Worm (Caenorhabditis elegans) whole organism, L1 larva: Measurements from ENCODE around the gene nhr-152.

ENCODE experiments used
- F16B12.6 ChIP-seq: fragments of 150-350 bp; optimal IDR thresholded peaks from 2 replicates; lab custom pipeline; 2014; ENCODE audit warnings: missing biosample characterization, missing genetic modification characterization
- Y116A8C.19 ChIP-seq: sonication (generic microtip); optimal IDR thresholded peaks from 2 replicates; lab custom pipeline; 2016; ENCODE audit warnings: missing compliant biosample characterization, missing genetic modification characterization, borderline replicate concordance
- alr-1 ChIP-seq: fragments of 200-800 bp; sonication (Bioruptor generic); optimal IDR thresholded peaks from 2 replicates; lab custom pipeline; 2018; ENCODE audit warnings: borderline replicate concordance, mild to moderate bottlenecking, missing genetic modification characterization, missing compliant biosample characterization
- ceh-63 ChIP-seq: fragments of 200-800 bp; sonication (Bioruptor generic); optimal IDR thresholded peaks from 2 replicates; lab custom pipeline; 2018; ENCODE audit warnings: mild to moderate bottlenecking, missing genetic modification characterization, missing compliant biosample characterization
- ceh-8 ChIP-seq: fragments of 200-800 bp; sonication (Bioruptor generic); optimal IDR thresholded peaks from 2 replicates; lab custom pipeline; 2018; ENCODE audit warnings: mild to moderate bottlenecking, missing genetic modification characterization, moderate library complexity, missing compliant biosample characterization
- ceh-88 ChIP-seq: fragments of 200-800 bp; sonication (Bioruptor generic); IDR thresholded peaks from 2 replicates; pipeline ENCODE4 v1.3.6; 2022; ENCODE audit warnings: missing genetic modification characterization, missing compliant biosample characterization
- dpl-1 ChIP-seq, 3 experiments: fragments of 150-350 bp in 2 of 3; sonication (generic microtip) in 1 of 3; optimal IDR thresholded peaks; 2 replicates each; lab custom pipeline; 2014 to 2017; ENCODE audit warnings: missing biosample characterization in 3 of 3, missing genetic modification characterization in 3 of 3, missing genetic modification reagents in 3 of 3
- dsc-1 ChIP-seq: sonication (generic microtip); optimal IDR thresholded peaks from 2 replicates; lab custom pipeline; 2016; ENCODE audit warnings: mild to moderate bottlenecking, missing genetic modification characterization, missing compliant biosample characterization
- efl-1 ChIP-seq, 4 experiments: fragments of 150-350 bp; optimal IDR thresholded peaks in 3 of 4; peaks in 1 of 4; 1 replicate in 1 of 4; 2 replicates in 3 of 4; lab custom pipeline; 2014; ENCODE audit warnings: missing biosample characterization in 2 of 4, missing genetic modification characterization in 2 of 4, missing genetic modification reagents in 2 of 4
- efl-3 ChIP-seq: fragments of 200-800 bp; sonication (Bioruptor generic); optimal IDR thresholded peaks from 2 replicates; lab custom pipeline; 2018; ENCODE audit warnings: mild to moderate bottlenecking, missing genetic modification characterization, missing compliant biosample characterization
- egl-13 ChIP-seq: sonication (generic microtip); optimal IDR thresholded peaks from 2 replicates; lab custom pipeline; 2016; ENCODE audit warnings: missing genotype, missing genetic modification reagents, missing genetic modification characterization, missing compliant biosample characterization
- egl-27 ChIP-seq, 2 experiments: fragments of 150-350 bp in 1 of 2; sonication (generic microtip); optimal IDR thresholded peaks; 3 replicates each; lab custom pipeline; 2017 to 2018; ENCODE audit warnings: missing biosample characterization in 2 of 2, missing genetic modification characterization in 2 of 2, missing genetic modification reagents in 2 of 2
- elt-3 ChIP-seq, 6 experiments: fragments of 150-350 bp in 1 of 6; sonication (generic microtip); optimal IDR thresholded peaks; 2 replicates each; lab custom pipeline; 2017 to 2018; ENCODE audit warnings: missing biosample characterization in 6 of 6, missing genetic modification characterization in 6 of 6, inconsistent platforms in 1 of 6
- ets-5 ChIP-seq: fragments of 200-800 bp; sonication (Bioruptor generic); IDR thresholded peaks from 2 replicates; pipeline ENCODE4 v1.3.6; 2022; ENCODE audit warnings: missing genetic modification characterization, missing compliant biosample characterization
- fkh-10 ChIP-seq: sonication (generic microtip); optimal IDR thresholded peaks from 2 replicates; lab custom pipeline; 2017; ENCODE audit warnings: missing biosample characterization, missing genetic modification reagents, missing genetic modification characterization
- fkh-8 ChIP-seq: sonication (generic microtip); optimal IDR thresholded peaks from 2 replicates; lab custom pipeline; 2016; ENCODE audit warnings: mild to moderate bottlenecking, missing genetic modification characterization, missing compliant biosample characterization
- fos-1 ChIP-seq: fragments of 150-350 bp; optimal IDR thresholded peaks from 2 replicates; lab custom pipeline; 2014; ENCODE audit warnings: missing biosample characterization, missing genetic modification characterization
- grh-1 ChIP-seq: fragments of 200-800 bp; sonication (Bioruptor generic); IDR thresholded peaks from 2 replicates; pipeline ENCODE4 v1.3.6; 2022; ENCODE audit warnings: missing genetic modification reagents, missing genetic modification characterization, missing compliant biosample characterization
- hlh-4 ChIP-seq: sonication (generic microtip); optimal IDR thresholded peaks from 2 replicates; lab custom pipeline; 2016; ENCODE audit warnings: mild to moderate bottlenecking, missing genetic modification characterization, missing compliant biosample characterization
- hpl-2 ChIP-seq: fragments of 150-350 bp; optimal IDR thresholded peaks from 2 replicates; lab custom pipeline; 2014; ENCODE audit warnings: missing biosample characterization, missing genetic modification reagents, missing genetic modification characterization
- isw-1 ChIP-seq: fragments of 200-800 bp; sonication (Bioruptor generic); IDR thresholded peaks from 2 replicates; pipeline ENCODE4 v1.3.6; 2022; ENCODE audit warnings: missing genetic modification characterization, missing compliant biosample characterization
- jun-1 ChIP-seq: fragments of 150-350 bp; optimal IDR thresholded peaks from 2 replicates; lab custom pipeline; 2014; ENCODE audit warnings: missing biosample characterization, missing genetic modification reagents, missing genetic modification characterization
- lin-14 ChIP-seq: fragments of 200-800 bp; sonication (Bioruptor generic); optimal IDR thresholded peaks from 2 replicates; lab custom pipeline; 2018; ENCODE audit warnings: mild to moderate bottlenecking, missing genetic modification characterization, moderate library complexity, missing compliant biosample characterization
- lin-35 ChIP-seq, 2 experiments: fragments of 150-350 bp; optimal IDR thresholded peaks; 2 replicates each; lab custom pipeline; 2014; ENCODE audit warnings: missing biosample characterization in 2 of 2, missing genetic modification characterization in 2 of 2, missing genetic modification reagents in 2 of 2
- lir-3 ChIP-seq: sonication (generic microtip); optimal IDR thresholded peaks from 2 replicates; lab custom pipeline; 2016; ENCODE audit warnings: mild to moderate bottlenecking, missing genetic modification characterization, moderate library complexity, missing compliant biosample characterization; ENCODE audit not compliant: poor library complexity
- mdl-1 ChIP-seq, 2 experiments: fragments of 150-350 bp; optimal IDR thresholded peaks; 2 replicates each; lab custom pipeline; 2014 to 2017; ENCODE audit warnings: missing biosample characterization in 2 of 2, missing genetic modification characterization in 2 of 2, inconsistent platforms in 1 of 2
- nhr-11 ChIP-seq: fragments of 150-350 bp; optimal IDR thresholded peaks from 2 replicates; lab custom pipeline; 2014; ENCODE audit warnings: missing biosample characterization, missing genetic modification characterization
- nhr-12 ChIP-seq: sonication (generic microtip); optimal IDR thresholded peaks from 2 replicates; lab custom pipeline; 2017; ENCODE audit warnings: missing biosample characterization, missing genetic modification characterization
- nhr-19 ChIP-seq: fragments of 200-800 bp; sonication (Bioruptor generic); conservative IDR thresholded peaks from 2 replicates; pipeline ENCODE4 v1.3.6; 2022; ENCODE audit warnings: missing genetic modification characterization, missing compliant biosample characterization
- nhr-237 ChIP-seq: fragments of 150-350 bp; optimal IDR thresholded peaks from 2 replicates; lab custom pipeline; 2014; ENCODE audit warnings: missing biosample characterization, missing genetic modification characterization
- nhr-47 ChIP-seq: sonication (generic microtip); optimal IDR thresholded peaks from 2 replicates; lab custom pipeline; 2016; ENCODE audit warnings: mild to moderate bottlenecking, missing genetic modification characterization, moderate library complexity, missing compliant biosample characterization
- nhr-71 ChIP-seq: sonication (generic microtip); optimal IDR thresholded peaks from 2 replicates; lab custom pipeline; 2016; ENCODE audit warnings: mild to moderate bottlenecking, missing genetic modification characterization, moderate library complexity, missing compliant biosample characterization
- nhr-76 ChIP-seq: sonication (generic microtip); optimal IDR thresholded peaks from 2 replicates; lab custom pipeline; 2017; ENCODE audit warnings: missing biosample characterization, missing genetic modification characterization
- nhr-84 ChIP-seq: sonication (generic microtip); optimal IDR thresholded peaks from 2 replicates; lab custom pipeline; 2017; ENCODE audit warnings: missing biosample characterization, missing genetic modification characterization
- nhr-90 ChIP-seq: sonication (generic microtip); optimal IDR thresholded peaks from 2 replicates; lab custom pipeline; 2016; ENCODE audit warnings: mild to moderate bottlenecking, missing genetic modification characterization, missing compliant biosample characterization; ENCODE audit not compliant: poor library complexity
- pag-3 ChIP-seq: sonication (generic microtip); optimal IDR thresholded peaks from 2 replicates; lab custom pipeline; 2017; ENCODE audit warnings: missing genetic modification characterization, mild to moderate bottlenecking, missing compliant biosample characterization, antibody characterized with exemption, borderline replicate concordance; ENCODE audit not compliant: insufficient read depth
- pqm-1 ChIP-seq: sonication (generic microtip); optimal IDR thresholded peaks from 3 replicates; lab custom pipeline; 2017; ENCODE audit warnings: missing biosample characterization, missing genetic modification characterization
- snpc-4 ChIP-seq: fragments of 150-350 bp; optimal IDR thresholded peaks from 2 replicates; lab custom pipeline; 2014; ENCODE audit warnings: missing biosample characterization, missing genetic modification characterization
- sox-4 ChIP-seq: sonication (generic microtip); optimal IDR thresholded peaks from 2 replicates; lab custom pipeline; 2016; ENCODE audit warnings: missing genetic modification characterization, missing compliant biosample characterization
- swsn-7 ChIP-seq: sonication (generic microtip); optimal IDR thresholded peaks from 2 replicates; lab custom pipeline; 2016; ENCODE audit warnings: missing genetic modification characterization, missing compliant biosample characterization
- tbx-2 ChIP-seq: sonication (generic microtip); optimal IDR thresholded peaks from 2 replicates; lab custom pipeline; 2016; ENCODE audit warnings: missing genetic modification characterization, missing compliant biosample characterization
- unc-62 ChIP-seq: fragments of 150-350 bp; optimal IDR thresholded peaks from 2 replicates; lab custom pipeline; 2014; ENCODE audit warnings: missing biosample characterization, missing genetic modification reagents, missing genetic modification characterization
- unc-86 ChIP-seq: sonication (generic microtip); optimal IDR thresholded peaks from 2 replicates; lab custom pipeline; 2016; ENCODE audit warnings: missing genetic modification characterization, missing compliant biosample characterization
- xbp-1 ChIP-seq: sonication (generic microtip); optimal IDR thresholded peaks from 2 replicates; lab custom pipeline; 2016; ENCODE audit warnings: missing genetic modification characterization, missing compliant biosample characterization

The nhr-152 gene

DNA sequence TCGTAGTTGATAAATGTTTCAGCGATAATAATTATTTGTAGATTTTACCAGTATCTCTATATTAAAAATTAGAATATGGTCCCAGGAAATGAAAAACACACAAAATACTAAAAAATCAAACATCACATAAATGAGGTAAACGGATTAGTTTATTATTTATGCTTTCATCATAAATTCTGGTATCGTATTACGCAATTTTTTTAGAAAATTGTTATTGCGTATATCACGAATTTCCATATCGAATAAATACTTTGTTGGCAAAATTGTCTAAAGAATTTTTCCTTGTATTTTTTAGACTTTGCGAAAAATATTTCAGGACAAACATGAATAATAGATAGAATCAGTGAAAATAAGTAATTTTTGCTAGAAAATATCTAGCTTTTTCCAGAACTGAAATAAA, 40.1 kb downstream of the nhr-152 start:
- no peak for TF ChIP-seq pag-3 (tag; lab: Kevin White, UChicago)
- no peak for TF ChIP-seq ets-5
- TF ChIP-seq fkh-8 (tag; lab: Kevin White, UChicago), result no peak
- no peak for TF ChIP-seq efl-1 (optimal IDR thresholded peaks at IDR 0.05; lab: Kevin White, UChicago)
- TF ChIP-seq efl-1 (GFP tag; optimal IDR thresholded peaks at IDR 0.05 in 1 of 2; lab: Kevin White, UChicago), result no peak
- TF ChIP-seq mdl-1 (tag; optimal IDR thresholded peaks at IDR 0.05; lab: Kevin White, UChicago), result no peak
- TF ChIP-seq alr-1 (tag; lab: Kevin White, UChicago), result no peak
- TF ChIP-seq ceh-88 (GFP tag; lab: Robert Waterston, UW), result no peak
- no peak for TF ChIP-seq xbp-1 (tag; lab: Kevin White, UChicago)
- no peak for TF ChIP-seq elt-3 (tag; optimal IDR thresholded peaks at IDR 0.05; lab: Kevin White, UChicago)
- TF ChIP-seq nhr-237 (tag; lab: Kevin White, UChicago), result no peak
- TF ChIP-seq Y116A8C.19 (tag; lab: Kevin White, UChicago), result no peak
- no peak for TF ChIP-seq lin-35 (GFP tag; optimal IDR thresholded peaks at IDR 0.05; lab: Kevin White, UChicago)
- no peak for TF ChIP-seq F16B12.6

DNA sequence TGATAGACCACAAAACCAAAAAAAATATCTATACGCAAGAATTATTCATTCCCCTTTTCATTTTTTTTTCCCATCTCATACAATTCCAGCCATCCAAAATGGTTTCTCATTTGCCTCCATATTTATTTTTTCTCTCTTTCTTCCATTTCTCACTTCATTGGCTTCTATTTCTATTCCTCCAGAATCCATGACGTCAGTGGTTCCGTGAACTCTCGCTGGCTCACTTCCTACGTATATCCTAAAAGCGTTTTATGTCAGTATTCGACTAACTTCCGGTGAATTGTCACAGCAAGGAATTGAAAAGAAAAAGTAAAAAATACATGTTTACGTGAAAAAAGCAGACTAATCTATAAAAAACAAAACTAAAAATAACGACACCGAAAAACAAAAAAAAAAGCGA, 40.8 kb downstream of the nhr-152 start:
- TF ChIP-seq sox-4 (tag; lab: Kevin White, UChicago) (no peak), unc-62 (GFP tag; lab: Kevin White, UChicago) (no peak), lir-3 (tag; lab: Kevin White, UChicago) (no peak), fkh-10 (GFP tag; lab: Kevin White, UChicago) (no peak), dsc-1 (tag; lab: Kevin White, UChicago) (peak; percentile 15), lin-14 (GFP tag; lab: Kevin White, UChicago) (peak; percentile 75), nhr-47 (tag; lab: Kevin White, UChicago) (peak; percentile 30), efl-3 (GFP tag; lab: Kevin White, UChicago) (no peak), nhr-84 (no peak), nhr-71 (tag; lab: Kevin White, UChicago) (peak; percentile 64), egl-13 (tag; lab: Kevin White, UChicago) (peak; percentile 37), ceh-8 (GFP tag; lab: Kevin White, UChicago) (no peak), fkh-8 (tag; lab: Kevin White, UChicago) (peak; percentile 71), unc-86 (tag; lab: Kevin White, UChicago) (peak; percentile 55), jun-1 (tag; lab: Kevin White, UChicago) (no peak), tbx-2 (peak; percentile 13)
- TF ChIP-seq, all 84 proteins: peak for 8

DNA sequence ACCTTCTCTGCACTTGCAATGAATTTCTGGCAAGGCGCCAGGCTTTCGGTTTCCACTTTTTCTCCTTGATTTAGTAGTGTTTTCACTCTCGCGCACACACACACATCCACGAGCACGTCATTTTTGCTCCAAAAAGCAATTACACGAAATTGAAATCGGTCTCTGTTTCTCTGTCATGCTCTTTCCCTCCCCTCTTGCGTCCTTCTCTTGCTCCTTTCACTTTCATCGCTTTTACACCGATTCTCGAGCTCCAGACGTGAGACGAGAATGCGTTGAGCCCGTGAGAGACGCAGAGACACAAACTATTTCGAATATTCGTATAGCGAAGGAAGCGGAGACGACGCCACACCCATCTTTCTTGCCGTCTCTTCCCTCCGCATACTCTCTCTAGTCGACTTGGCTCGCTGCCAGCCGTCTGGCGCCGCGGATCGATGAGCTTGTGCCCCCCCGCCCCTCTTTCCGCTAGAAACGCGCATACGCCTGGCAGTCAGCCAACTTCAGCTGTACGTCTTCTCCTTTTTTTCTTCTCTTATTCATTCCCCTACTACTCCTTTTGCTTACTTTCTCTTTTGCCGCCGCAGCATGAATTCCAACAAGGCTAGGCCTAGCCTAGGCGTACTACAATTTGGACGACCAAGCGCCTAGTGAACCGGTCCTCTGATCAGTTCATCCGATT, 42.0 kb downstream of the nhr-152 start:
- no peak for TF ChIP-seq ceh-63 (GFP tag; lab: Kevin White, UChicago)
- TF ChIP-seq grh-1, result peak; percentile 18; the same call in 1 of the 2 replicates
- no peak for TF ChIP-seq alr-1 (tag; lab: Kevin White, UChicago)
- TF ChIP-seq dpl-1 (GFP tag; optimal IDR thresholded peaks at IDR 0.05; lab: Kevin White, UChicago), result peak; percentile 21 to 50 (median 47)
- TF ChIP-seq nhr-19 (GFP tag; lab: Robert Waterston, UW), result peak; percentile 71
- peak in 1 of 2 experiments; percentile 89 for TF ChIP-seq egl-27 (tag; optimal IDR thresholded peaks at IDR 0.05; lab: Kevin White, UChicago)
- peak in 1 of 2 experiments; percentile 67 for TF ChIP-seq lin-35 (GFP tag; optimal IDR thresholded peaks at IDR 0.05; lab: Kevin White, UChicago)
- TF ChIP-seq isw-1 (GFP tag; lab: Robert Waterston, UW), result peak; percentile 72
- no peak for TF ChIP-seq hpl-2
- TF ChIP-seq ceh-8 (GFP tag; lab: Kevin White, UChicago), result peak; percentile 74
- TF ChIP-seq snpc-4 (tag; lab: Kevin White, UChicago), result peak; percentile 16
- TF ChIP-seq hlh-4 (tag; lab: Kevin White, UChicago), result peak; percentile 19
- peak; percentile 96 for TF ChIP-seq nhr-71 (tag; lab: Kevin White, UChicago)
- TF ChIP-seq nhr-11, result peak; percentile 71
- peak; percentile 75 for TF ChIP-seq fos-1 (tag; lab: Kevin White, UChicago)
- TF ChIP-seq sox-4 (tag; lab: Kevin White, UChicago), result peak; percentile 75
- TF ChIP-seq efl-3 (GFP tag; lab: Kevin White, UChicago), result no peak
- no peak for TF ChIP-seq nhr-76 (tag; lab: Kevin White, UChicago)
- no peak for TF ChIP-seq nhr-237 (tag; lab: Kevin White, UChicago)
- TF ChIP-seq swsn-7 (tag; lab: Kevin White, UChicago), result peak; percentile 86
- TF ChIP-seq nhr-84, result no peak
- TF ChIP-seq xbp-1 (tag; lab: Kevin White, UChicago), result peak; percentile 67
- no peak for TF ChIP-seq pqm-1 (tag; lab: Kevin White, UChicago)
- TF ChIP-seq tbx-2, result peak; percentile 93
- TF ChIP-seq nhr-90 (tag; lab: Kevin White, UChicago), result no peak
- peak; percentile 81 for TF ChIP-seq ceh-88 (GFP tag; lab: Robert Waterston, UW)
- TF ChIP-seq nhr-12 (tag; lab: Kevin White, UChicago), result no peak
- peak; percentile 88 for TF ChIP-seq fkh-10 (GFP tag; lab: Kevin White, UChicago)
- TF ChIP-seq unc-86 (tag; lab: Kevin White, UChicago), result peak; percentile 90
